Worm (Caenorhabditis elegans) whole organism, L3 larva: Measurements from ENCODE around the gene C36E8.6.

Source experiments
- ZK546.5 ChIP-seq: sonication (generic microtip); optimal IDR thresholded peaks from 2 replicates; lab custom pipeline; 2017; ENCODE audit warnings: missing biosample characterization, missing genetic modification characterization
- aly-2 ChIP-seq: fragments of 150-350 bp; optimal IDR thresholded peaks from 2 replicates; lab custom pipeline; 2014; ENCODE audit warnings: missing biosample characterization, missing genetic modification characterization
- ceh-28 ChIP-seq: fragments of 150-350 bp; optimal IDR thresholded peaks from 2 replicates; lab custom pipeline; 2014; ENCODE audit warnings: missing biosample characterization, missing genetic modification reagents, missing genetic modification characterization
- elt-1 ChIP-seq: fragments of 150-350 bp; optimal IDR thresholded peaks from 2 replicates; lab custom pipeline; 2014; ENCODE audit warnings: missing biosample characterization, missing genetic modification characterization
- lin-39 ChIP-seq: fragments of 150-350 bp; optimal IDR thresholded peaks from 2 replicates; lab custom pipeline; 2018; ENCODE audit warnings: missing biosample characterization, missing genetic modification reagents, missing genetic modification characterization
- nfya-1 ChIP-seq: sonication (generic microtip); optimal IDR thresholded peaks from 2 replicates; lab custom pipeline; 2017; ENCODE audit warnings: missing genetic modification characterization, mild to moderate bottlenecking, missing compliant biosample characterization, antibody characterized with exemption, moderate library complexity; ENCODE audit not compliant: insufficient read depth
- nhr-12 ChIP-seq: fragments of 150-350 bp; optimal IDR thresholded peaks from 2 replicates; lab custom pipeline; 2014; ENCODE audit warnings: missing biosample characterization, missing genetic modification characterization
- nhr-23 ChIP-seq: fragments of 150-350 bp; optimal IDR thresholded peaks from 2 replicates; lab custom pipeline; 2014; ENCODE audit warnings: missing biosample characterization, missing genetic modification reagents, missing genetic modification characterization
- nhr-237 ChIP-seq: fragments of 150-350 bp; optimal IDR thresholded peaks from 2 replicates; lab custom pipeline; 2014; ENCODE audit warnings: missing biosample characterization, missing genetic modification characterization
- sea-2 ChIP-seq: fragments of 150-350 bp; sonication (generic microtip); optimal IDR thresholded peaks from 4 replicates; lab custom pipeline; 2014; ENCODE audit warnings: missing biosample characterization, missing genetic modification reagents, missing genetic modification characterization
- tbx-2 ChIP-seq: sonication (generic microtip); optimal IDR thresholded peaks from 2 replicates; lab custom pipeline; 2016; ENCODE audit warnings: mild to moderate bottlenecking, missing genetic modification characterization, missing compliant biosample characterization
- ztf-11 ChIP-seq: fragments of 150-350 bp; optimal IDR thresholded peaks from 2 replicates; lab custom pipeline; 2014; ENCODE audit warnings: missing biosample characterization, missing genetic modification characterization

ce11 chrIII:4010168-4010567 is 22.3 kb downstream of the C36E8.6 start:
- TF ChIP-seq aly-2 (no peak), elt-1 (tag; lab: Kevin White, UChicago) (no peak), ztf-11 (tag; lab: Kevin White, UChicago) (no peak), sea-2 (no peak), lin-39 (peak; percentile 67), nhr-23 (tag; lab: Kevin White, UChicago) (no peak), ceh-28 (tag; lab: Kevin White, UChicago) (no peak), tbx-2 (tag; lab: Kevin White, UChicago) (no peak), nhr-12 (tag; lab: Kevin White, UChicago) (no peak), nfya-1 (tag; lab: Kevin White, UChicago) (peak; percentile 17), ZK546.5 (tag; lab: Kevin White, UChicago) (no peak), nhr-237 (tag; lab: Kevin White, UChicago) (no peak)
